Worm (Caenorhabditis elegans) whole organism, young adult: ENCODE measurements around the gene let-418.

ENCODE experiments used
- B0019.2 ChIP-seq: fragments of 200-800 bp; sonication (Bioruptor generic); conservative IDR thresholded peaks from 2 replicates; pipeline ENCODE4 v1.3.6; 2022; ENCODE audit warnings: missing genetic modification reagents, missing genetic modification characterization, missing compliant biosample characterization
- C06A6.2 ChIP-seq: fragments of 200-800 bp; sonication (Bioruptor generic); conservative IDR thresholded peaks from 2 replicates; pipeline ENCODE4 v1.3.6; 2022; ENCODE audit warnings: missing genetic modification characterization, missing compliant biosample characterization
- C17E4.6 ChIP-seq: fragments of 200-800 bp; sonication (Bioruptor generic); IDR thresholded peaks from 2 replicates; pipeline ENCODE4 v1.3.6; 2022; ENCODE audit warnings: missing genetic modification reagents, missing genetic modification characterization, missing compliant biosample characterization
- F10E7.11 ChIP-seq: sonication (generic microtip); optimal IDR thresholded peaks from 2 replicates; lab custom pipeline; 2017; ENCODE audit warnings: mild to moderate bottlenecking, missing genetic modification characterization, moderate library complexity, missing compliant biosample characterization
- F23B12.7 ChIP-seq: sonication (generic microtip); optimal IDR thresholded peaks from 2 replicates; lab custom pipeline; 2017; ENCODE audit warnings: missing genetic modification characterization, mild to moderate bottlenecking, missing compliant biosample characterization, antibody characterized with exemption, moderate library complexity; ENCODE audit not compliant: insufficient read depth
- F57A8.1 ChIP-seq: fragments of 200-800 bp; sonication (Bioruptor generic); optimal IDR thresholded peaks from 2 replicates; lab custom pipeline; 2018; ENCODE audit warnings: mild to moderate bottlenecking, missing genetic modification characterization, moderate library complexity, missing compliant biosample characterization
- K11D2.4 ChIP-seq: fragments of 200-800 bp; sonication (Bioruptor generic); IDR thresholded peaks from 2 replicates; pipeline ENCODE4 v1.3.6; 2022; ENCODE audit warnings: missing genetic modification reagents, missing genetic modification characterization, missing compliant biosample characterization
- K12H6.12 ChIP-seq: fragments of 200-800 bp; sonication (Bioruptor generic); optimal IDR thresholded peaks from 2 replicates; lab custom pipeline; 2018; ENCODE audit warnings: mild to moderate bottlenecking, missing genetic modification characterization, missing compliant biosample characterization
- Y67H2A.10 ChIP-seq: fragments of 200-800 bp; sonication (Bioruptor generic); conservative IDR thresholded peaks from 2 replicates; pipeline ENCODE4 v1.3.6; 2022; ENCODE audit warnings: missing genetic modification reagents, missing genetic modification characterization, missing compliant biosample characterization
- Y95B8A.8 ChIP-seq: fragments of 200-800 bp; sonication (Bioruptor generic); IDR thresholded peaks from 2 replicates; pipeline ENCODE4 v1.3.6; 2022; ENCODE audit warnings: missing genetic modification reagents, missing genetic modification characterization, missing compliant biosample characterization
- attf-3 ChIP-seq: fragments of 200-800 bp; sonication (Bioruptor generic); conservative IDR thresholded peaks from 2 replicates; pipeline ENCODE4 v1.3.6; 2022; ENCODE audit warnings: missing genetic modification reagents, missing genetic modification characterization, missing compliant biosample characterization
- attf-5 ChIP-seq: fragments of 200-800 bp; sonication (Bioruptor generic); optimal IDR thresholded peaks from 2 replicates; lab custom pipeline; 2018; ENCODE audit warnings: mild to moderate bottlenecking, missing genetic modification characterization, missing compliant biosample characterization
- attf-6 ChIP-seq: fragments of 200-800 bp; sonication (Bioruptor generic); IDR thresholded peaks from 2 replicates; pipeline ENCODE4 v1.3.6; 2022; ENCODE audit warnings: missing genetic modification reagents, missing genetic modification characterization, missing compliant biosample characterization
- ceh-27 ChIP-seq: fragments of 200-800 bp; sonication (Bioruptor generic); optimal IDR thresholded peaks from 2 replicates; lab custom pipeline; 2018; ENCODE audit warnings: mild to moderate bottlenecking, missing genetic modification characterization, moderate library complexity, missing compliant biosample characterization
- ceh-58 ChIP-seq: fragments of 200-800 bp; sonication (Bioruptor generic); IDR thresholded peaks from 2 replicates; pipeline ENCODE4 v1.3.6; 2022; ENCODE audit warnings: missing genetic modification characterization, missing compliant biosample characterization
- ceh-79 ChIP-seq: sonication (generic microtip); optimal IDR thresholded peaks from 2 replicates; lab custom pipeline; 2017; ENCODE audit warnings: mild to moderate bottlenecking, missing genetic modification characterization, missing compliant biosample characterization
- ceh-91 ChIP-seq: fragments of 200-800 bp; sonication (Bioruptor generic); IDR thresholded peaks from 2 replicates; pipeline ENCODE4 v1.3.6; 2022; ENCODE audit warnings: missing genetic modification reagents, missing genetic modification characterization, missing compliant biosample characterization
- chd-7 ChIP-seq: sonication (generic microtip); optimal IDR thresholded peaks from 2 replicates; lab custom pipeline; 2016; ENCODE audit warnings: mild to moderate bottlenecking, missing genetic modification characterization, moderate library complexity, missing compliant biosample characterization
- hlh-26 ChIP-seq: fragments of 200-800 bp; sonication (Bioruptor generic); conservative IDR thresholded peaks from 2 replicates; pipeline ENCODE4 v1.3.6; 2022; ENCODE audit warnings: missing genetic modification reagents, missing genetic modification characterization, missing compliant biosample characterization
- hrde-1 ChIP-seq: sonication (generic microtip); optimal IDR thresholded peaks from 2 replicates; lab custom pipeline; 2016; ENCODE audit warnings: missing genetic modification characterization, mild to moderate bottlenecking, missing compliant biosample characterization, moderate library complexity, missing genotype, missing genetic modification reagents, borderline replicate concordance
- lag-1 ChIP-seq: fragments of 200-800 bp; sonication (Bioruptor generic); IDR thresholded peaks from 2 replicates; pipeline ENCODE4 v1.3.6; 2022; ENCODE audit warnings: missing genetic modification reagents, missing genetic modification characterization, missing compliant biosample characterization
- let-526 ChIP-seq: fragments of 200-800 bp; sonication (Bioruptor generic); IDR thresholded peaks from 2 replicates; pipeline ENCODE4 v1.3.6; 2022; ENCODE audit warnings: missing genetic modification reagents, missing genetic modification characterization, missing compliant biosample characterization
- let-607 ChIP-seq, 2 experiments: fragments of 200-800 bp in 1 of 2; sonication (Bioruptor generic) in 1 of 2; sonication (generic microtip) in 1 of 2; optimal IDR thresholded peaks; 2 replicates each; lab custom pipeline; 2016 to 2018; ENCODE audit warnings: mild to moderate bottlenecking in 2 of 2, missing compliant biosample characterization in 2 of 2, missing genetic modification characterization in 2 of 2, moderate library complexity in 2 of 2, missing genotype in 1 of 2
- lin-35 ChIP-seq, 3 experiments: fragments of 150-350 bp in 2 of 3; sonication (generic microtip) in 1 of 3; optimal IDR thresholded peaks; 2 replicates each; lab custom pipeline; 2014 to 2018; ENCODE audit warnings: missing biosample characterization in 3 of 3, missing genetic modification characterization in 3 of 3, missing genetic modification reagents in 3 of 3
- lin-54 ChIP-seq: fragments of 200-800 bp; sonication (Bioruptor generic); optimal IDR thresholded peaks from 2 replicates; lab custom pipeline; 2018; ENCODE audit warnings: mild to moderate bottlenecking, missing genetic modification characterization, missing compliant biosample characterization
- lir-1 ChIP-seq: fragments of 200-800 bp; sonication (Bioruptor generic); conservative IDR thresholded peaks from 2 replicates; pipeline ENCODE4 v1.3.6; 2022; ENCODE audit warnings: missing genetic modification reagents, missing genetic modification characterization, missing compliant biosample characterization
- mel-28 ChIP-seq: sonication (generic microtip); optimal IDR thresholded peaks from 2 replicates; lab custom pipeline; 2016; ENCODE audit warnings: borderline replicate concordance, mild to moderate bottlenecking, missing genetic modification characterization, missing compliant biosample characterization
- mxl-1 ChIP-seq: sonication (generic microtip); optimal IDR thresholded peaks from 2 replicates; lab custom pipeline; 2016; ENCODE audit warnings: missing genetic modification characterization, missing compliant biosample characterization
- nfya-1 ChIP-seq: sonication (generic microtip); optimal IDR thresholded peaks from 2 replicates; lab custom pipeline; 2017; ENCODE audit warnings: antibody characterized with exemption, missing compliant biosample characterization, missing genetic modification characterization, borderline replicate concordance; ENCODE audit not compliant: insufficient read depth
- rpc-1 ChIP-seq, 2 experiments: fragments of 150-350 bp in 1 of 2; sonication (generic microtip) in 1 of 2; optimal IDR thresholded peaks; 2 replicates each; lab custom pipeline; 2014 to 2018; ENCODE audit warnings: missing biosample characterization in 1 of 2, missing genetic modification characterization in 1 of 2, missing genetic modification reagents in 1 of 2, missing genotype in 1 of 2
- snpc-1.3 ChIP-seq: sonication (generic microtip); optimal IDR thresholded peaks from 2 replicates; lab custom pipeline; 2017; ENCODE audit warnings: missing genetic modification characterization, mild to moderate bottlenecking, missing compliant biosample characterization, antibody characterized with exemption, moderate library complexity, missing genotype, missing genetic modification reagents; ENCODE audit not compliant: insufficient read depth
- tbp1 ChIP-seq: fragments of 200-800 bp; sonication (Bioruptor generic); optimal IDR thresholded peaks from 2 replicates; lab custom pipeline; 2018; ENCODE audit warnings: mild to moderate bottlenecking, missing genetic modification characterization, missing compliant biosample characterization
- tlf-1 ChIP-seq: fragments of 200-800 bp; sonication (Bioruptor generic); optimal IDR thresholded peaks from 2 replicates; lab custom pipeline; 2018; ENCODE audit warnings: mild to moderate bottlenecking, missing genetic modification characterization, missing compliant biosample characterization
- unc-62 ChIP-seq: fragments of 150-350 bp; optimal IDR thresholded peaks from 2 replicates; lab custom pipeline; 2014; ENCODE audit warnings: missing biosample characterization, missing genetic modification reagents, missing genetic modification characterization
- xnd-1 ChIP-seq: sonication (generic microtip); optimal IDR thresholded peaks from 2 replicates; lab custom pipeline; 2016; ENCODE audit warnings: missing genotype, missing genetic modification reagents, missing genetic modification characterization, missing compliant biosample characterization
- zim-3 ChIP-seq: sonication (generic microtip); optimal IDR thresholded peaks from 2 replicates; lab custom pipeline; 2017; ENCODE audit warnings: mild to moderate bottlenecking, missing genetic modification characterization, moderate library complexity, missing compliant biosample characterization

let-418 gene

DNA sequence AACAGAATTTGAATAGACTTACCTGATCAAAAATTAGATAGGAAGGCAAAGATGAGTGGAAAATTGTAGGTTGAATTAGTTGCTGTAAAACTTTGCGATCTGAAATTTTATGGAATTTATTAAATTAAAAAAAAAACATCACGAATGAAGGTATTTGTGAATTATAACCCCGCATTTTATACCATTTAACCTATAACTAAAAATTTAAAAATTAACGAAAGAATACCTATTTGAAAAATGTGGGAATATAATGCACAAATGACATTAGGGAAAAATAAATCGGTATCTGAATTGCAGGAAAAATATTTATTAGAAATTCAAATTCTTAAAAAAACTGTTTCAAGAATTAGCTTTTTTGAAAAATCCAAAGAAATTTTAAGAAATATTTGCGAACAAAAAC, 42.6 kb downstream of the let-418 start, which contains the start of gene F26F12.4:
F26F12.4 (minus strand) TSS at position 101 of the 400 bp plus-strand sequence.
- no peak for TF ChIP-seq chd-7 (tag; lab: Kevin White, UChicago)
- no peak for TF ChIP-seq F23B12.7 (tag; lab: Kevin White, UChicago)
- no peak for TF ChIP-seq let-607 (tag; optimal IDR thresholded peaks at IDR 0.05; lab: Kevin White, UChicago)
- TF ChIP-seq lin-54 (GFP tag; lab: Kevin White, UChicago): no peak
- TF ChIP-seq Y67H2A.10: no peak
- TF ChIP-seq tbp1 (GFP tag; lab: Kevin White, UChicago): no peak
- TF ChIP-seq hrde-1 (tag; lab: Kevin White, UChicago): no peak
- TF ChIP-seq hlh-26 (GFP tag; lab: Robert Waterston, UW): no peak
- TF ChIP-seq C17E4.6: no peak
- no peak for TF ChIP-seq xnd-1 (tag; lab: Kevin White, UChicago)

DNA sequence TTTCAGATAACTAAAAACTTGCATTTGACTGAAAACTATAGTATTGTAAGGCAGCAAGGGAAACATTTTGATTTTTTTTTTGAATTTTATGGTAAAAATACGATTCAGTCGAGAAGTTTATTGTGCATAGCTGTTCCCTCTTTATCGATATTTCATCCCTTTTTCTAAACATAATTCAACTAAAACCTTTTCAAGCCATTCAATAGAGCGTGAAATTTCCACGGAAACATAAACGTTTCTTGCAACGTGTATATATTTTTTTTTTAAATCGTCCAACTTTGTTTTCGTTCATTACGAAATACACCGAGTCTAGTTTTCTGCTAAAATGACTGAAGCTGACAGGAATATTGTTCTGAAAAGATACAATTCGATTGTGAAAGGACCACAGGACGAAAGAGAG, 45.1 kb downstream of the let-418 start, which contains the start of gene C02G6.2:
C02G6.2 (plus strand) TSS at position 301 of the 400 bp plus-strand sequence.
- TF ChIP-seq K11D2.4: no peak
- TF ChIP-seq ceh-79 (tag; lab: Kevin White, UChicago): no peak
- no peak for TF ChIP-seq F10E7.11 (tag; lab: Kevin White, UChicago)

DNA sequence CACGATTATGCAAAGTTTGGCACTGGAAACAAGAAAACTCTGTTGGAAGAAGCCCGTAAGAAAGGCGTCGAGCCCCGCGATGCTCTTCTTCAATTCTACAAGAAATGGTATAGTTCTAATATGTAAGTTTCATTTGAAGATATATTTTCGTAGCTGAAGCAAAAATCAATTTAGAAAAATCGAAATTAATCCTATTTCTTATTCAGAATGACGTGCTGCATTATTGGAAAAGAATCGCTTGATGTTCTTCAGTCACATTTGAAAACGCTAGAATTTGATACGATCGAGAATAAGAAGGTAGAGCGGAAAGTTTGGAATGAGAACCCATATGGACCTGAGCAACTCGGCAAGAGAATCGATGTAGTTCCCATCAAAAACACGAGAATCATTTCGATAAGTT, 50.3 kb downstream of the let-418 start:
- TF ChIP-seq xnd-1 (tag; lab: Kevin White, UChicago): no peak
- TF ChIP-seq mel-28 (tag; lab: Kevin White, UChicago): no peak
- TF ChIP-seq ceh-27 (GFP tag; lab: Kevin White, UChicago): no peak
- no peak for TF ChIP-seq attf-6
- no peak for TF ChIP-seq F57A8.1 (GFP tag; lab: Kevin White, UChicago)
- no peak for TF ChIP-seq lin-35 (GFP tag; optimal IDR thresholded peaks at IDR 0.05; lab: Kevin White, UChicago)
- no peak for TF ChIP-seq zim-3 (tag; lab: Kevin White, UChicago)
- no peak for TF ChIP-seq K12H6.12
- TF ChIP-seq nfya-1 (tag; lab: Kevin White, UChicago): no peak
- TF ChIP-seq C06A6.2 (GFP tag; lab: Robert Waterston, UW): no peak
- TF ChIP-seq ceh-91: no peak
- TF ChIP-seq B0019.2 (GFP tag; lab: Robert Waterston, UW): no peak
- TF ChIP-seq ceh-58 (GFP tag; lab: Robert Waterston, UW): no peak
- no peak for TF ChIP-seq rpc-1 (optimal IDR thresholded peaks at IDR 0.05; lab: Kevin White, UChicago)
- no peak for TF ChIP-seq rpc-1 (tag; optimal IDR thresholded peaks at IDR 0.05; lab: Kevin White, UChicago)
- TF ChIP-seq let-526 (GFP tag; lab: Robert Waterston, UW): no peak
- TF ChIP-seq lin-54 (GFP tag; lab: Kevin White, UChicago): no peak
- TF ChIP-seq lag-1 (GFP tag; lab: Robert Waterston, UW): no peak
- no peak for TF ChIP-seq unc-62 (GFP tag; lab: Kevin White, UChicago)
- TF ChIP-seq tlf-1 (GFP tag; lab: Kevin White, UChicago): no peak
- TF ChIP-seq Y95B8A.8 (GFP tag; lab: Robert Waterston, UW): no peak

DNA sequence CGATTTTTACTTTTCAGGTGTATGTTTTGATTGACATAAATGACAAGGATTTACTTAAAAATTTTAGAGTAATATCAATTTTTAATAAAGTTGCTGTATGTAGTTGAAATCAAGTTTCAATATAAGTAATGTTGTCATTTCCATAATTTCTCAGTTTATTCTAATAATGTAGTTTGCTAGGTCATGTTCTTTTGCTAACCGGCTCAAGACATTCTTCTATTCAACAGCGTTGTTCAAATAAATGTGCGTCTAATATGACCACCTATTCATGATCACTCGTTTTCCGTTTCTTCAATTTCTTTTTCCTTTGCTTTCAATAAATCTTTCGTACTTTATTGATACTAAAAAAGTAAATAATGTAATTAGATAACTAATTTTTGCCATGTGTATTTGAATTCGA, 53.4 kb downstream of the let-418 start, which contains the start of gene C02G6.3:
C02G6.3 (plus strand) TSS at position 301 of the 400 bp plus-strand sequence.
- no peak for TF ChIP-seq lir-1 (GFP tag; lab: Robert Waterston, UW)
- no peak for TF ChIP-seq tlf-1 (GFP tag; lab: Kevin White, UChicago)
- no peak for TF ChIP-seq attf-5 (GFP tag; lab: Kevin White, UChicago)
- TF ChIP-seq attf-3 (GFP tag; lab: Robert Waterston, UW): no peak
- no peak for TF ChIP-seq snpc-1.3 (tag; lab: Kevin White, UChicago)
- no peak for TF ChIP-seq ceh-58 (GFP tag; lab: Robert Waterston, UW)
- TF ChIP-seq mxl-1 (tag; lab: Kevin White, UChicago): no peak
